Fruit fly (Drosophila melanogaster) whole organism, prepupa: Measurements from ENCODE around the gene CG15480.

Source experiments
- CG10631 ChIP-seq: fragments of 200-800 bp; sonication (Bioruptor generic); optimal IDR thresholded peaks from 2 replicates; lab custom pipeline; 2016; ENCODE audit warnings: missing biosample characterization, missing genetic modification characterization
- CG10669 ChIP-seq: fragments of 200-800 bp; sonication (Bioruptor generic); optimal IDR thresholded peaks from 3 replicates; lab custom pipeline; 2018; ENCODE audit warnings: missing biosample characterization, mild to moderate bottlenecking, missing genetic modification characterization, moderate library complexity
- CG11294 ChIP-seq: fragments of 200-800 bp; sonication (Bioruptor generic); IDR thresholded peaks from 2 replicates; pipeline ENCODE4 v1.3.6; 2022; ENCODE audit warnings: missing biosample characterization, missing genetic modification characterization
- CG15336 ChIP-seq: fragments of 200-800 bp; sonication (Bioruptor generic); IDR thresholded peaks from 2 replicates; pipeline ENCODE4 v1.3.6; 2022; ENCODE audit warnings: missing biosample characterization, missing genetic modification characterization
- CG1621 ChIP-seq: fragments of 200-800 bp; sonication (Bioruptor generic); optimal IDR thresholded peaks from 3 replicates; lab custom pipeline; 2018; ENCODE audit warnings: missing biosample characterization, mild to moderate bottlenecking, missing genetic modification characterization
- CG3032 ChIP-seq: fragments of 200-800 bp; optimal IDR thresholded peaks from 2 replicates; lab custom pipeline; 2019; ENCODE audit warnings: missing biosample characterization, mild to moderate bottlenecking, missing genetic modification characterization, moderate library complexity
- CG31627 ChIP-seq: fragments of 200-800 bp; sonication (Bioruptor generic); optimal IDR thresholded peaks from 3 replicates; lab custom pipeline; 2016; ENCODE audit warnings: missing biosample characterization, missing genetic modification characterization
- CG32006 ChIP-seq: fragments of 200-800 bp; sonication (Bioruptor generic); optimal IDR thresholded peaks from 3 replicates; lab custom pipeline; 2017; ENCODE audit warnings: missing biosample characterization, mild to moderate bottlenecking, missing genetic modification characterization
- CG3919 ChIP-seq: fragments of 200-800 bp; sonication (Bioruptor generic); optimal IDR thresholded peaks from 3 replicates; lab custom pipeline; 2016; ENCODE audit warnings: missing biosample characterization, missing genetic modification characterization
- CG4318 ChIP-seq: fragments of 200-800 bp; sonication (Bioruptor generic); optimal IDR thresholded peaks from 3 replicates; lab custom pipeline; 2017; ENCODE audit warnings: missing biosample characterization, mild to moderate bottlenecking, missing genetic modification characterization
- CG6276 ChIP-seq: fragments of 200-800 bp; sonication (Bioruptor generic); optimal IDR thresholded peaks from 2 replicates; lab custom pipeline; 2017; ENCODE audit warnings: missing biosample characterization, mild to moderate bottlenecking, missing genetic modification characterization
- CG6808 ChIP-seq: fragments of 200-800 bp; sonication (Bioruptor generic); optimal IDR thresholded peaks from 3 replicates; lab custom pipeline; 2017; ENCODE audit warnings: missing biosample characterization, missing genetic modification characterization, mild to moderate bottlenecking, moderate library complexity, missing genetic modification reagents
- CG7368 ChIP-seq: fragments of 200-800 bp; sonication (Bioruptor generic); optimal IDR thresholded peaks from 3 replicates; lab custom pipeline; 2016; ENCODE audit warnings: missing biosample characterization, missing genetic modification characterization
- CG8119 ChIP-seq: fragments of 200-800 bp; sonication (Bioruptor generic); IDR thresholded peaks from 3 replicates; pipeline ENCODE4 v1.3.6; 2022; ENCODE audit warnings: missing biosample characterization, missing genetic modification characterization
- CG8319 ChIP-seq: fragments of 200-800 bp; sonication (Bioruptor generic); optimal IDR thresholded peaks from 3 replicates; lab custom pipeline; 2016; ENCODE audit warnings: missing biosample characterization, missing genetic modification characterization
- Eip78C ChIP-seq: fragments of 200-800 bp; sonication (Bioruptor generic); peaks from one replicate; lab custom pipeline; 2016; ENCODE audit warnings: missing biosample characterization, missing genetic modification characterization
- Eip93F ChIP-seq: fragments of 200-800 bp; sonication (Bioruptor generic); optimal IDR thresholded peaks from 2 replicates; lab custom pipeline; 2016; ENCODE audit warnings: missing biosample characterization, mild to moderate bottlenecking, missing genetic modification characterization
- Ets21C ChIP-seq: fragments of 200-800 bp; sonication (Bioruptor generic); optimal IDR thresholded peaks from 3 replicates; lab custom pipeline; 2016; ENCODE audit warnings: missing biosample characterization, missing genetic modification characterization
- Ets96B ChIP-seq: fragments of 200-800 bp; optimal IDR thresholded peaks from 2 replicates; lab custom pipeline; 2019; ENCODE audit warnings: missing biosample characterization, mild to moderate bottlenecking, missing genetic modification characterization, moderate library complexity
- Gug ChIP-seq: fragments of 200-800 bp; sonication (Bioruptor generic); IDR thresholded peaks from 2 replicates; pipeline ENCODE4 v1.3.6; 2022; ENCODE audit warnings: missing biosample characterization, missing genetic modification characterization
- Hr38 ChIP-seq: sonication (Bioruptor generic); optimal IDR thresholded peaks from 2 replicates; lab custom pipeline; 2016; ENCODE audit warnings: missing biosample characterization, missing genetic modification characterization
- Hr4 ChIP-seq: fragments of 200-800 bp; sonication (Bioruptor generic); optimal IDR thresholded peaks from 3 replicates; lab custom pipeline; 2016; ENCODE audit warnings: missing biosample characterization, missing genetic modification characterization
- Lpt ChIP-seq: fragments of 200-800 bp; sonication (Bioruptor generic); optimal IDR thresholded peaks from 3 replicates; lab custom pipeline; 2016; ENCODE audit warnings: missing biosample characterization, missing genetic modification characterization
- Met ChIP-seq: fragments of 200-800 bp; sonication (Bioruptor generic); optimal IDR thresholded peaks from 3 replicates; lab custom pipeline; 2016; ENCODE audit warnings: missing biosample characterization, missing genetic modification characterization
- OdsH ChIP-seq: fragments of 200-800 bp; sonication (Bioruptor generic); optimal IDR thresholded peaks from 3 replicates; lab custom pipeline; 2016; ENCODE audit warnings: missing biosample characterization, missing genetic modification characterization
- Smox ChIP-seq: fragments of 200-800 bp; sonication (Bioruptor generic); optimal IDR thresholded peaks from 3 replicates; lab custom pipeline; 2016; ENCODE audit warnings: missing biosample characterization, missing genetic modification characterization
- Sox102F ChIP-seq: fragments of 200-800 bp; sonication (Bioruptor generic); optimal IDR thresholded peaks from 2 replicates; lab custom pipeline; 2016; ENCODE audit warnings: missing biosample characterization, mild to moderate bottlenecking, missing genetic modification characterization
- Sox14 ChIP-seq: fragments of 200-800 bp; sonication (Bioruptor generic); optimal IDR thresholded peaks from 3 replicates; lab custom pipeline; 2016; ENCODE audit warnings: missing biosample characterization, missing genetic modification characterization
- achi ChIP-seq: fragments of 200-800 bp; sonication (Bioruptor generic); optimal IDR thresholded peaks from 3 replicates; lab custom pipeline; 2016; ENCODE audit warnings: missing biosample characterization, missing genetic modification characterization
- acj6 ChIP-seq: fragments of 200-800 bp; sonication (Bioruptor generic); optimal IDR thresholded peaks from 3 replicates; lab custom pipeline; 2016; ENCODE audit warnings: missing biosample characterization, missing genetic modification characterization
- cyc ChIP-seq: fragments of 200-800 bp; sonication (Bioruptor generic); optimal IDR thresholded peaks from 3 replicates; lab custom pipeline; 2016; ENCODE audit warnings: missing biosample characterization, missing genetic modification characterization
- dsx ChIP-seq: fragments of 200-800 bp; optimal IDR thresholded peaks from 3 replicates; lab custom pipeline; 2019; ENCODE audit warnings: missing biosample characterization, mild to moderate bottlenecking, missing genetic modification characterization, moderate library complexity; ENCODE audit not compliant: poor library complexity, severe bottlenecking
- eg ChIP-seq: fragments of 200-800 bp; sonication (Bioruptor generic); IDR thresholded peaks from 3 replicates; pipeline ENCODE4 v1.3.6; 2022; ENCODE audit warnings: missing biosample characterization, missing genetic modification characterization
- fd85E ChIP-seq: fragments of 200-800 bp; sonication (Bioruptor generic); optimal IDR thresholded peaks from 3 replicates; lab custom pipeline; 2016; ENCODE audit warnings: missing biosample characterization, missing genetic modification characterization
- lz ChIP-seq: fragments of 200-800 bp; sonication (Bioruptor generic); optimal IDR thresholded peaks from 3 replicates; lab custom pipeline; 2016; ENCODE audit warnings: missing biosample characterization, missing genetic modification characterization
- net ChIP-seq: fragments of 200-800 bp; sonication (Bioruptor generic); optimal IDR thresholded peaks from 3 replicates; lab custom pipeline; 2016; ENCODE audit warnings: missing biosample characterization, missing genetic modification characterization
- salr ChIP-seq, 2 experiments: fragments of 200-800 bp; sonication (Bioruptor generic); optimal IDR thresholded peaks; 3 replicates each; lab custom pipeline; 2016 to 2018; ENCODE audit warnings: missing biosample characterization in 2 of 2, missing genetic modification characterization in 2 of 2, mild to moderate bottlenecking in 1 of 2
- spab ChIP-seq: fragments of 200-800 bp; sonication (Bioruptor generic); optimal IDR thresholded peaks from 2 replicates; lab custom pipeline; 2017; ENCODE audit warnings: missing biosample characterization, mild to moderate bottlenecking, missing genetic modification characterization, missing genetic modification reagents
- ss ChIP-seq, 2 experiments: fragments of 200-800 bp; sonication (Bioruptor generic); optimal IDR thresholded peaks; 2 replicates in 1 of 2; 3 replicates in 1 of 2; lab custom pipeline; 2017 to 2018; ENCODE audit warnings: mild to moderate bottlenecking in 2 of 2, missing biosample characterization in 2 of 2, missing genetic modification characterization in 2 of 2, moderate library complexity in 1 of 2
- vri ChIP-seq: fragments of 200-800 bp; sonication (Bioruptor generic); optimal IDR thresholded peaks from 3 replicates; lab custom pipeline; 2016; ENCODE audit warnings: missing biosample characterization, mild to moderate bottlenecking, missing genetic modification characterization

The CG15480 gene

dm6 chr2L:13225225-13225840 is at the start of gene CG15480:
Gene CG15480 (minus strand): TSS chr2L:13225275.
- no peak for TF ChIP-seq Eip93F (GFP tag; lab: Kevin White, UChicago)
- no peak for TF ChIP-seq CG7368 (GFP tag; lab: Kevin White, UChicago)
- no peak for TF ChIP-seq CG3032 (tag; lab: Kevin White, UChicago)
- no peak for TF ChIP-seq Met
- TF ChIP-seq Ets96B (tag; lab: Kevin White, UChicago): no peak
- no peak for TF ChIP-seq Smox
- no peak for TF ChIP-seq CG11294 (GFP tag; lab: Robert Waterston, UW)
- no peak for TF ChIP-seq CG10669
- no peak for TF ChIP-seq dsx
- TF ChIP-seq Hr38: no peak
- no peak for TF ChIP-seq lz (GFP tag; lab: Kevin White, UChicago)
- no peak for TF ChIP-seq Sox14 (GFP tag; lab: Kevin White, UChicago)
- no peak for TF ChIP-seq fd85E (GFP tag; lab: Kevin White, UChicago)
- TF ChIP-seq cyc: no peak

dm6 chr2L:13272541-13272940 is 47.5 kb upstream of the CG15480 start:
- TF ChIP-seq CG3919 (GFP tag; lab: Kevin White, UChicago) (peak; percentile 79), CG7368 (GFP tag; lab: Kevin White, UChicago) (no peak)

DNA sequence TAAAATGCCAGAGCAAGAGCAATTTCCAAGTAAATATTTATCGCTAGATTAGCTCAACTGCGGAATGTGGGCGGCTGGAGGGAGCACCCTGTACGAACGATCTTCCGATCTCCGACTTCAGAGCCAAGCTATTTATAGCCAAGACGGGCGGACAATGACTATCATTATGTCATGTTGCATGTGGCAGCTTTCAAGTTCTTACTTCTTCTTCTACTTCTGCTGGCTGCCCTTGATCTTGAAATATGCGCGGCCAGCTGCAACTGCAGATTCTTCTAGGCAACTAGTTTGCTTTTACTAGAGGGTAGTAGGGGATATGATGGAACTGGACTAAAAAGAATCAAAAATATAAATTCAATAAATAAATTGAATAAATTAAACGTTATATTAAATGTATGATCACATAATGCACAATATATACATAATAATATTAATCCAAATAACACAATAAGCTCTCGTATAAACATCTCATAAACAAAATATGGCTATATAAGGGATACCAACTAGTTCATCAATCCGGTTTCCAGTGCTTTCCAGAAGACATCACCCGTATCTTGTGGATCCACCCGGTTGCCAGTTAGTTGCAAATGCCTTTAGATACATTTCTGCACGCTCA is 43.1 kb upstream of the CG15480 start:
- peak in 1 of 2 experiments; percentile 51 for TF ChIP-seq salr (GFP tag; optimal IDR thresholded peaks at IDR 0.05; lab: Kevin White, UChicago)
- no peak for TF ChIP-seq Hr38
- peak; percentile 26 for TF ChIP-seq CG10669
- TF ChIP-seq Sox14 (GFP tag; lab: Kevin White, UChicago): peak; percentile 25
- TF ChIP-seq CG3919 (GFP tag; lab: Kevin White, UChicago): peak; percentile 17
- peak; percentile 51 for TF ChIP-seq CG6808 (GFP tag; lab: Kevin White, UChicago)
- no peak for TF ChIP-seq Ets21C (GFP tag; lab: Kevin White, UChicago)
- TF ChIP-seq CG1621 (tag; lab: Kevin White, UChicago): peak; percentile 4
- TF ChIP-seq OdsH (GFP tag; lab: Kevin White, UChicago): peak; percentile 52
- TF ChIP-seq eg (GFP tag; lab: Robert Waterston, UW): peak; percentile 51; the same call in 2 of the 3 replicates
- no peak for TF ChIP-seq CG11294 (GFP tag; lab: Robert Waterston, UW)
- TF ChIP-seq Smox: no peak
- TF ChIP-seq Sox102F (GFP tag; lab: Kevin White, UChicago): no peak
- TF ChIP-seq dsx: peak; percentile 76
- TF ChIP-seq achi: peak; percentile 60
- peak; percentile 33 for TF ChIP-seq spab
- TF ChIP-seq Eip78C (GFP tag; lab: Kevin White, UChicago): peak; percentile 71
- peak; percentile 19 for TF ChIP-seq acj6 (GFP tag; lab: Kevin White, UChicago)
- TF ChIP-seq ss (GFP tag; optimal IDR thresholded peaks at IDR 0.05; lab: Kevin White, UChicago): peak; percentile 54 to 65
- TF ChIP-seq CG3032 (tag; lab: Kevin White, UChicago): peak; percentile 70
- peak; percentile 55 for TF ChIP-seq Ets96B (tag; lab: Kevin White, UChicago)
- peak; percentile 26 for TF ChIP-seq CG4318 (GFP tag; lab: Kevin White, UChicago)
- TF ChIP-seq CG32006 (GFP tag; lab: Kevin White, UChicago): peak; percentile 72
- TF ChIP-seq Lpt (GFP tag; lab: Kevin White, UChicago): peak; percentile 55
- no peak for TF ChIP-seq CG7368 (GFP tag; lab: Kevin White, UChicago)
- TF ChIP-seq CG15336 (GFP tag; lab: Robert Waterston, UW): peak; percentile 70
- TF ChIP-seq CG6276 (GFP tag; lab: Kevin White, UChicago): peak; percentile 25
- no peak for TF ChIP-seq vri (GFP tag; lab: Kevin White, UChicago)
- TF ChIP-seq CG8319 (GFP tag; lab: Kevin White, UChicago): no peak
- peak; percentile 13 for TF ChIP-seq net
- peak; percentile 72 for TF ChIP-seq CG8119 (GFP tag; lab: Robert Waterston, UW)
- no peak for TF ChIP-seq fd85E (GFP tag; lab: Kevin White, UChicago)
- no peak for TF ChIP-seq CG31627
- TF ChIP-seq Gug (GFP tag; lab: Robert Waterston, UW): peak; percentile 31; the same call in 1 of the 2 replicates
- TF ChIP-seq Met: no peak
- TF ChIP-seq Hr4 (GFP tag; lab: Kevin White, UChicago): no peak
- peak; percentile 51 for TF ChIP-seq CG10631 (GFP tag; lab: Kevin White, UChicago)
